Worm (Caenorhabditis elegans) whole organism, young adult: ENCODE data around the gene saeg-1.
A peak's percentile ranks its signal among the peaks of the same experiment; 100 is the strongest.

Experiments used
- C17E4.6 ChIP-seq: fragments of 200-800 bp; sonication (Bioruptor generic); IDR thresholded peaks from 2 replicates; pipeline ENCODE4 v1.3.6; 2022; ENCODE audit warnings: missing genetic modification reagents, missing genetic modification characterization, missing compliant biosample characterization
- F52B5.7 ChIP-seq: sonication (generic microtip); optimal IDR thresholded peaks from 2 replicates; lab custom pipeline; 2016; ENCODE audit warnings: mild to moderate bottlenecking, missing genetic modification characterization, missing compliant biosample characterization
- F55B11.4 ChIP-seq: sonication (generic microtip); optimal IDR thresholded peaks from 2 replicates; lab custom pipeline; 2016; ENCODE audit warnings: missing compliant biosample characterization, missing genetic modification characterization, borderline replicate concordance; ENCODE audit not compliant: insufficient read depth
- T07F8.4 ChIP-seq: sonication (generic microtip); optimal IDR thresholded peaks from 2 replicates; lab custom pipeline; 2016; ENCODE audit warnings: mild to moderate bottlenecking, missing genetic modification characterization, moderate library complexity, missing compliant biosample characterization
- Y53F4B.3 ChIP-seq: fragments of 200-800 bp; sonication (Bioruptor generic); IDR thresholded peaks from 2 replicates; pipeline ENCODE4 v1.3.6; 2022; ENCODE audit warnings: missing genetic modification reagents, missing genetic modification characterization, missing compliant biosample characterization
- Y67H2A.10 ChIP-seq: fragments of 200-800 bp; sonication (Bioruptor generic); conservative IDR thresholded peaks from 2 replicates; pipeline ENCODE4 v1.3.6; 2022; ENCODE audit warnings: missing genetic modification reagents, missing genetic modification characterization, missing compliant biosample characterization
- Y95B8A.8 ChIP-seq: fragments of 200-800 bp; sonication (Bioruptor generic); IDR thresholded peaks from 2 replicates; pipeline ENCODE4 v1.3.6; 2022; ENCODE audit warnings: missing genetic modification reagents, missing genetic modification characterization, missing compliant biosample characterization
- aptf-3 ChIP-seq: fragments of 200-800 bp; sonication (Bioruptor generic); IDR thresholded peaks from 2 replicates; pipeline ENCODE4 v1.3.6; 2022; ENCODE audit warnings: missing genetic modification characterization, missing compliant biosample characterization
- atf-7 ChIP-seq: sonication (generic microtip); optimal IDR thresholded peaks from 2 replicates; lab custom pipeline; 2017; ENCODE audit warnings: mild to moderate bottlenecking, missing genetic modification characterization, missing compliant biosample characterization
- ceh-79 ChIP-seq: sonication (generic microtip); optimal IDR thresholded peaks from 2 replicates; lab custom pipeline; 2017; ENCODE audit warnings: mild to moderate bottlenecking, missing genetic modification characterization, missing compliant biosample characterization
- ceh-91 ChIP-seq: fragments of 200-800 bp; sonication (Bioruptor generic); IDR thresholded peaks from 2 replicates; pipeline ENCODE4 v1.3.6; 2022; ENCODE audit warnings: missing genetic modification reagents, missing genetic modification characterization, missing compliant biosample characterization
- die-1 ChIP-seq: sonication (generic microtip); optimal IDR thresholded peaks from 2 replicates; lab custom pipeline; 2016; ENCODE audit warnings: missing genotype, mild to moderate bottlenecking, missing genetic modification characterization, missing compliant biosample characterization
- ekl-4 ChIP-seq: fragments of 200-800 bp; sonication (Bioruptor generic); IDR thresholded peaks from 2 replicates; pipeline ENCODE4 v1.3.6; 2022; ENCODE audit warnings: missing genetic modification reagents, missing genetic modification characterization, missing compliant biosample characterization
- hlh-12 ChIP-seq: sonication (generic microtip); optimal IDR thresholded peaks from 2 replicates; lab custom pipeline; 2016; ENCODE audit warnings: missing genetic modification characterization, missing compliant biosample characterization
- hlh-26 ChIP-seq: fragments of 200-800 bp; sonication (Bioruptor generic); conservative IDR thresholded peaks from 2 replicates; pipeline ENCODE4 v1.3.6; 2022; ENCODE audit warnings: missing genetic modification reagents, missing genetic modification characterization, missing compliant biosample characterization
- let-526 ChIP-seq: fragments of 200-800 bp; sonication (Bioruptor generic); IDR thresholded peaks from 2 replicates; pipeline ENCODE4 v1.3.6; 2022; ENCODE audit warnings: missing genetic modification reagents, missing genetic modification characterization, missing compliant biosample characterization
- let-607 ChIP-seq, 2 experiments: fragments of 200-800 bp in 1 of 2; sonication (Bioruptor generic) in 1 of 2; sonication (generic microtip) in 1 of 2; optimal IDR thresholded peaks; 2 replicates each; lab custom pipeline; 2016 to 2018; ENCODE audit warnings: mild to moderate bottlenecking in 2 of 2, missing compliant biosample characterization in 2 of 2, missing genetic modification characterization in 2 of 2, moderate library complexity in 2 of 2, missing genotype in 1 of 2
- lin-26 ChIP-seq: fragments of 200-800 bp; sonication (Bioruptor generic); IDR thresholded peaks from 2 replicates; pipeline ENCODE4 v1.3.6; 2022; ENCODE audit warnings: missing genetic modification reagents, missing genetic modification characterization, missing compliant biosample characterization
- lin-35 ChIP-seq, 3 experiments: fragments of 150-350 bp in 2 of 3; sonication (generic microtip) in 1 of 3; optimal IDR thresholded peaks; 2 replicates each; lab custom pipeline; 2014 to 2018; ENCODE audit warnings: missing biosample characterization in 3 of 3, missing genetic modification characterization in 3 of 3, missing genetic modification reagents in 3 of 3
- lsl-1 ChIP-seq: fragments of 200-800 bp; sonication (Bioruptor generic); optimal IDR thresholded peaks from 2 replicates; lab custom pipeline; 2018; ENCODE audit warnings: mild to moderate bottlenecking, missing genetic modification characterization, moderate library complexity, missing compliant biosample characterization
- madf-3 ChIP-seq: fragments of 200-800 bp; sonication (Bioruptor generic); IDR thresholded peaks from 2 replicates; pipeline ENCODE4 v1.3.6; 2022; ENCODE audit warnings: missing genetic modification reagents, missing genetic modification characterization, missing compliant biosample characterization
- madf-6 ChIP-seq: fragments of 200-800 bp; sonication (Bioruptor generic); IDR thresholded peaks from 2 replicates; pipeline ENCODE4 v1.3.6; 2022; ENCODE audit warnings: missing genetic modification reagents, missing genetic modification characterization, missing compliant biosample characterization
- madf-8 ChIP-seq: fragments of 200-800 bp; sonication (Bioruptor generic); conservative IDR thresholded peaks from 2 replicates; pipeline ENCODE4 v1.3.6; 2022; ENCODE audit warnings: missing genetic modification reagents, missing genetic modification characterization, missing compliant biosample characterization
- mxl-1 ChIP-seq: sonication (generic microtip); optimal IDR thresholded peaks from 2 replicates; lab custom pipeline; 2016; ENCODE audit warnings: missing genetic modification characterization, missing compliant biosample characterization
- nhr-80 ChIP-seq: sonication (generic microtip); optimal IDR thresholded peaks from 2 replicates; lab custom pipeline; 2016; ENCODE audit warnings: missing genetic modification characterization, missing compliant biosample characterization
- nhr-90 ChIP-seq: sonication (generic microtip); optimal IDR thresholded peaks from 2 replicates; lab custom pipeline; 2016; ENCODE audit warnings: missing genotype, mild to moderate bottlenecking, missing genetic modification characterization, missing compliant biosample characterization
- sdz-38 ChIP-seq: sonication (generic microtip); optimal IDR thresholded peaks from 2 replicates; lab custom pipeline; 2016; ENCODE audit warnings: missing genotype, missing genetic modification characterization, missing compliant biosample characterization
- sea-2 ChIP-seq: fragments of 200-800 bp; sonication (Bioruptor generic); IDR thresholded peaks from 2 replicates; pipeline ENCODE4 v1.3.6; 2022; ENCODE audit warnings: missing genetic modification characterization, missing compliant biosample characterization
- snpc-1.1 ChIP-seq: sonication (generic microtip); optimal IDR thresholded peaks from 2 replicates; lab custom pipeline; 2017; ENCODE audit warnings: missing genetic modification characterization, mild to moderate bottlenecking, missing compliant biosample characterization, antibody characterized with exemption, moderate library complexity, missing genotype, missing genetic modification reagents; ENCODE audit not compliant: insufficient read depth
- snpc-1.3 ChIP-seq: sonication (generic microtip); optimal IDR thresholded peaks from 2 replicates; lab custom pipeline; 2017; ENCODE audit warnings: missing genetic modification characterization, mild to moderate bottlenecking, missing compliant biosample characterization, antibody characterized with exemption, moderate library complexity, missing genotype, missing genetic modification reagents; ENCODE audit not compliant: insufficient read depth
- snpc-3.4 ChIP-seq: sonication (generic microtip); optimal IDR thresholded peaks from 2 replicates; lab custom pipeline; 2017; ENCODE audit warnings: missing genetic modification characterization, mild to moderate bottlenecking, missing compliant biosample characterization, antibody characterized with exemption, moderate library complexity, missing genotype, missing genetic modification reagents
- tlf-1 ChIP-seq: fragments of 200-800 bp; sonication (Bioruptor generic); optimal IDR thresholded peaks from 2 replicates; lab custom pipeline; 2018; ENCODE audit warnings: mild to moderate bottlenecking, missing genetic modification characterization, missing compliant biosample characterization
- ztf-22 ChIP-seq: fragments of 200-800 bp; sonication (Bioruptor generic); optimal IDR thresholded peaks from 2 replicates; lab custom pipeline; 2018; ENCODE audit warnings: mild to moderate bottlenecking, missing genetic modification characterization, moderate library complexity, missing compliant biosample characterization
- ztf-28 ChIP-seq: fragments of 200-800 bp; sonication (Bioruptor generic); IDR thresholded peaks from 2 replicates; pipeline ENCODE4 v1.3.6; 2022; ENCODE audit warnings: missing genetic modification reagents, missing genetic modification characterization, missing compliant biosample characterization
- ztf-3 ChIP-seq: fragments of 200-800 bp; sonication (Bioruptor generic); optimal IDR thresholded peaks from 2 replicates; lab custom pipeline; 2018; ENCODE audit warnings: mild to moderate bottlenecking, missing genetic modification characterization, missing compliant biosample characterization
- ztf-6 ChIP-seq: fragments of 200-800 bp; sonication (Bioruptor generic); IDR thresholded peaks from 2 replicates; pipeline ENCODE4 v1.3.6; 2022; ENCODE audit warnings: missing genetic modification reagents, missing genetic modification characterization, missing compliant biosample characterization

The saeg-1 gene

ce11 chrV:10877808-10878600 is 12.5 kb upstream of the saeg-1 start:
- TF ChIP-seq madf-8 (GFP tag; lab: Robert Waterston, UW) (no peak), nhr-80 (tag; lab: Kevin White, UChicago) (peak; percentile 86), atf-7 (tag; lab: Kevin White, UChicago) (no peak), F52B5.7 (tag; lab: Kevin White, UChicago) (no peak), ztf-22 (peak; percentile 25), aptf-3 (GFP tag; lab: Robert Waterston, UW) (no peak), snpc-3.4 (tag; lab: Kevin White, UChicago) (no peak)

- TF ChIP-seq C17E4.6 (GFP tag; lab: Robert Waterston, UW) (no peak), sdz-38 (no peak), T07F8.4 (tag; lab: Kevin White, UChicago) (no peak)
Observed at ce11 chrV:10876512-10876911, 11.0 kb upstream of the saeg-1 start.

- no peak for TF ChIP-seq ekl-4 (GFP tag; lab: Robert Waterston, UW)
- TF ChIP-seq snpc-1.1 (tag; lab: Kevin White, UChicago): no peak
- no peak for TF ChIP-seq F55B11.4 (tag; lab: Kevin White, UChicago)
- no peak for TF ChIP-seq let-607 (tag; optimal IDR thresholded peaks at IDR 0.05; lab: Kevin White, UChicago)
- TF ChIP-seq nhr-90 (tag; lab: Kevin White, UChicago): no peak
- TF ChIP-seq snpc-1.3 (tag; lab: Kevin White, UChicago): no peak
- no peak for TF ChIP-seq madf-8 (GFP tag; lab: Robert Waterston, UW)
- TF ChIP-seq ztf-3 (GFP tag; lab: Kevin White, UChicago): no peak
- TF ChIP-seq lsl-1 (GFP tag; lab: Kevin White, UChicago): no peak
- TF ChIP-seq ztf-28 (GFP tag; lab: Robert Waterston, UW): no peak
- TF ChIP-seq madf-3 (GFP tag; lab: Robert Waterston, UW): no peak
- no peak for TF ChIP-seq lin-26 (GFP tag; lab: Robert Waterston, UW)
- no peak for TF ChIP-seq Y67H2A.10 (GFP tag; lab: Robert Waterston, UW)
- TF ChIP-seq, all 124 proteins: peak for 0
Observed at ce11 chrV:10874938-10875599, 9.6 kb upstream of the saeg-1 start.

- TF ChIP-seq madf-8 (GFP tag; lab: Robert Waterston, UW) (no peak), sea-2 (GFP tag; lab: Robert Waterston, UW) (no peak), hlh-12 (tag; lab: Kevin White, UChicago) (no peak), die-1 (tag; lab: Kevin White, UChicago) (no peak), Y95B8A.8 (GFP tag; lab: Robert Waterston, UW) (no peak), mxl-1 (tag; lab: Kevin White, UChicago) (no peak), Y53F4B.3 (GFP tag; lab: Robert Waterston, UW) (no peak), nhr-90 (tag; lab: Kevin White, UChicago) (no peak), ceh-91 (GFP tag; lab: Robert Waterston, UW) (no peak), tlf-1 (GFP tag; lab: Kevin White, UChicago) (no peak), ztf-6 (no peak), ceh-79 (tag; lab: Kevin White, UChicago) (no peak), madf-6 (no peak), madf-3 (GFP tag; lab: Robert Waterston, UW) (no peak), hlh-26 (GFP tag; lab: Robert Waterston, UW) (no peak), let-526 (GFP tag; lab: Robert Waterston, UW) (no peak), lin-35 (GFP tag; optimal IDR thresholded peaks at IDR 0.05; lab: Kevin White, UChicago) (no peak), C17E4.6 (GFP tag; lab: Robert Waterston, UW) (no peak), aptf-3 (GFP tag; lab: Robert Waterston, UW) (no peak)
Observed at ce11 chrV:10873190-10873589, 7.7 kb upstream of the saeg-1 start.
